Worm (Caenorhabditis elegans): ENCODE data around the gene lst-5.
A peak's percentile ranks its signal among the peaks of the same experiment; 100 is the strongest.

The lst-5 gene

ce11 chrII:7069866-7070265 is 47.2 kb downstream of the lst-5 start, which contains the start of gene him-14 (continued):
- TF ChIP-seq lir-1 (GFP tag; conservative IDR thresholded peaks at IDR 0.05), result no peak
- peak; percentile 1 for TF ChIP-seq snpc-1.3 (tag; optimal IDR thresholded peaks at IDR 0.05; ENCODE audit: insufficient read depth)
- no peak for TF ChIP-seq mcd-1 (GFP tag; IDR thresholded peaks at IDR 0.05)

ce11 chrII:7070434-7070833 is 47.7 kb downstream of the lst-5 start:
- TF ChIP-seq tlf-1 (GFP tag; optimal IDR thresholded peaks at IDR 0.05) (no peak), bed-1 (GFP tag; IDR thresholded peaks at IDR 0.05) (0 out of 2 replicates have a peak, but pooled peaks have one; percentile 16)

DNA sequence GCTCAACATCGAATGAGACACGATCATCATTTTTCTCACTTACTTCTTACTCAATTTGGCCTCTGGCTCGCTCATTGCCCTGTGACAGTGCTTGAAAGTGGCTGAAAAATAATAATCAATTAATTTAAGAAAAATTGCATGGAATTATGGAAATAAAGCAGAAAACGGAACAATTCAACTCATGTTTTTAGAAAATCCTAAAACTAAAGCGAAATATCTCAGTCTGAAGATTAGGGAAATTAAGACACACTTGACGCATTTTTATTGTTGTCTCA is 49.5 kb downstream of the lst-5 start, which contains the start of gene kars-1:
Gene kars-1 (minus strand): TSS at position 101 of the 275 bp plus-strand sequence.
- TF ChIP-seq xnd-1 (tag; optimal IDR thresholded peaks at IDR 0.05) (no peak), bed-1 (GFP tag; IDR thresholded peaks at IDR 0.05) (no peak), sdz-38 (tag; optimal IDR thresholded peaks at IDR 0.05) (no peak), madf-6 (GFP tag; IDR thresholded peaks at IDR 0.05) (no peak)

- TF ChIP-seq attf-3 (GFP tag; conservative IDR thresholded peaks at IDR 0.05) (peak; percentile 46; the same call in 1 of the 2 replicates), egl-18 (GFP tag; IDR thresholded peaks at IDR 0.05) (no peak), B0035.1 (tag; optimal IDR thresholded peaks at IDR 0.05) (no peak), snpc-1.3 (tag; optimal IDR thresholded peaks at IDR 0.05; ENCODE audit: insufficient read depth) (peak; percentile 21), lin-35 (GFP tag; optimal IDR thresholded peaks at IDR 0.05) (peak in 1 of 3 experiments; percentile 28), K12H6.12 (tag; optimal IDR thresholded peaks at IDR 0.05) (peak; percentile 56), K11D2.4 (GFP tag; IDR thresholded peaks at IDR 0.05) (no peak), ceh-27 (GFP tag; optimal IDR thresholded peaks at IDR 0.05) (peak; percentile 67), lin-54 (GFP tag; optimal IDR thresholded peaks at IDR 0.05) (peak; percentile 18), hlh-26 (GFP tag; conservative IDR thresholded peaks at IDR 0.05) (no peak), Y53G8AR.9 (GFP tag; conservative IDR thresholded peaks at IDR 0.05) (0 out of 2 replicates have a peak, but pooled peaks have one; percentile 12), F33H1.4 (GFP tag; IDR thresholded peaks at IDR 0.05) (no peak), F57C9.4 (tag; optimal IDR thresholded peaks at IDR 0.05) (no peak), let-607 (tag; optimal IDR thresholded peaks at IDR 0.05) (peak in 1 of 2 experiments; percentile 40), ceh-100 (GFP tag; IDR thresholded peaks at IDR 0.05) (peak; percentile 87), tbp1 (GFP tag; optimal IDR thresholded peaks at IDR 0.05) (peak; percentile 12), T26A5.8 (tag; optimal IDR thresholded peaks at IDR 0.05) (no peak), ztf-25 (GFP tag; IDR thresholded peaks at IDR 0.05) (no peak), nhr-80 (tag; optimal IDR thresholded peaks at IDR 0.05) (peak; percentile 75), pha-4 (tag; optimal IDR thresholded peaks at IDR 0.05) (no peak), lin-40 (tag; optimal IDR thresholded peaks at IDR 0.05) (no peak), repo-1 (tag; optimal IDR thresholded peaks at IDR 0.05) (no peak), D2030.7 (GFP tag; IDR thresholded peaks at IDR 0.05) (no peak), F49E8.2 (tag; optimal IDR thresholded peaks at IDR 0.05; ENCODE audit: insufficient read depth) (no peak), ZK185.1 (tag; optimal IDR thresholded peaks at IDR 0.05; ENCODE audit: poor library complexity, severe bottlenecking) (peak; percentile 24), lsl-1 (GFP tag; optimal IDR thresholded peaks at IDR 0.05) (peak; percentile 26), let-526 (GFP tag; IDR thresholded peaks at IDR 0.05) (no peak), dpff-1 (tag; optimal IDR thresholded peaks at IDR 0.05) (no peak), snpc-4 (GFP tag; optimal IDR thresholded peaks at IDR 0.05) (no peak), snpc-4 (tag; optimal IDR thresholded peaks at IDR 0.05) (peak in 1 of 4 experiments; percentile 5), mcd-1 (GFP tag; IDR thresholded peaks at IDR 0.05) (peak; percentile 69), cebp-2 (GFP tag; IDR thresholded peaks at IDR 0.05) (no peak), attf-5 (GFP tag; optimal IDR thresholded peaks at IDR 0.05) (peak; percentile 21), chd-7 (tag; optimal IDR thresholded peaks at IDR 0.05) (peak; percentile 11)
Observed at ce11 chrII:7072590-7073536, 50.1 kb downstream of the lst-5 start.

All from whole organism, young adult.